Worm (Caenorhabditis elegans) whole organism, mixed stage, embryonic: Measurements from ENCODE around the gene F35E8.10.

Source experiments
- lsy-2 ChIP-seq: fragments of 150-350 bp; optimal IDR thresholded peaks from 2 replicates; lab custom pipeline; 2014; ENCODE audit warnings: missing biosample characterization, missing genetic modification characterization
- nhr-12 ChIP-seq: fragments of 150-350 bp; optimal IDR thresholded peaks from 2 replicates; lab custom pipeline; 2014; ENCODE audit warnings: missing biosample characterization, missing genetic modification characterization
- nhr-237 ChIP-seq: fragments of 150-350 bp; optimal IDR thresholded peaks from 2 replicates; lab custom pipeline; 2014; ENCODE audit warnings: missing biosample characterization, missing genetic modification characterization
- zip-8 ChIP-seq: fragments of 150-350 bp; optimal IDR thresholded peaks from 2 replicates; lab custom pipeline; 2014; ENCODE audit warnings: missing biosample characterization, missing genetic modification characterization

ce11 chrV:15969653-15970052, 49.5 kb upstream of the F35E8.10 start, which contains the start of gene F36G9.7:
- no peak for TF ChIP-seq nhr-12
- TF ChIP-seq lsy-2 (tag; lab: Kevin White, UChicago) = no peak
- TF ChIP-seq nhr-237 (tag; lab: Kevin White, UChicago) = no peak
- TF ChIP-seq zip-8 (tag; lab: Kevin White, UChicago) = no peak
